Fruit fly (Drosophila melanogaster) whole organism, embryonic: Measurements from ENCODE around the gene Wsck.

Source experiments
- Adf1 ChIP-seq: fragments of 200-800 bp; sonication (Bioruptor generic); IDR thresholded peaks from 2 replicates; pipeline ENCODE4 v1.3.6; 2022; ENCODE audit warnings: missing biosample characterization, missing genetic modification characterization
- Bgb ChIP-seq: fragments of 200-800 bp; sonication (Bioruptor generic); IDR thresholded peaks from 2 replicates; pipeline ENCODE4 v1.3.6; 2022; ENCODE audit warnings: missing biosample characterization, missing genetic modification characterization; ENCODE audit not compliant: partially characterized antibody
- CG10274 ChIP-seq: fragments of 200-800 bp; sonication (Bioruptor generic); optimal IDR thresholded peaks from 3 replicates; lab custom pipeline; 2017; ENCODE audit warnings: missing biosample characterization, mild to moderate bottlenecking, missing genetic modification characterization
- CG11247 ChIP-seq: fragments of 200-800 bp; sonication (Bioruptor generic); IDR thresholded peaks from 2 replicates; pipeline ENCODE4 v1.3.6; 2022; ENCODE audit warnings: missing biosample characterization, missing genetic modification characterization
- CG11560 ChIP-seq: fragments of 200-800 bp; sonication (Bioruptor generic); IDR thresholded peaks from 3 replicates; pipeline ENCODE4 v1.3.6; 2022; ENCODE audit warnings: missing biosample characterization, missing genetic modification characterization
- CG1233 ChIP-seq: fragments of 200-800 bp; sonication (Bioruptor generic); optimal IDR thresholded peaks from 4 replicates; lab custom pipeline; 2018; ENCODE audit warnings: missing biosample characterization, mild to moderate bottlenecking, missing genetic modification characterization
- CG12659 ChIP-seq: fragments of 200-800 bp; sonication (Bioruptor generic); optimal IDR thresholded peaks from 3 replicates; lab custom pipeline; 2017; ENCODE audit warnings: mild to moderate bottlenecking, missing biosample characterization, missing genetic modification reagents, missing genetic modification characterization
- CG13624 ChIP-seq: fragments of 200-800 bp; sonication (Bioruptor generic); optimal IDR thresholded peaks from 2 replicates; lab custom pipeline; 2016; ENCODE audit warnings: missing biosample characterization, missing genetic modification characterization
- CG14710 ChIP-seq: fragments of 200-800 bp; sonication (Bioruptor generic); optimal IDR thresholded peaks from 3 replicates; lab custom pipeline; 2019; ENCODE audit warnings: missing biosample characterization, mild to moderate bottlenecking, missing genetic modification characterization, moderate library complexity
- CG17186 ChIP-seq: fragments of 200-800 bp; sonication (Bioruptor generic); optimal IDR thresholded peaks from 3 replicates; lab custom pipeline; 2017; ENCODE audit warnings: missing biosample characterization, missing genetic modification reagents, missing genetic modification characterization
- CG17385 ChIP-seq: fragments of 200-800 bp; sonication (Bioruptor generic); optimal IDR thresholded peaks from 3 replicates; lab custom pipeline; 2018; ENCODE audit warnings: missing biosample characterization, mild to moderate bottlenecking, missing genetic modification characterization
- CG2202 ChIP-seq: fragments of 200-800 bp; sonication (Bioruptor generic); optimal IDR thresholded peaks from 2 replicates; lab custom pipeline; 2018; ENCODE audit warnings: missing biosample characterization, mild to moderate bottlenecking, missing genetic modification characterization
- CG31224 ChIP-seq: fragments of 200-800 bp; sonication (Bioruptor generic); IDR thresholded peaks from 2 replicates; pipeline ENCODE4 v1.3.6; 2022; ENCODE audit warnings: missing biosample characterization, missing genetic modification characterization
- CG31388 ChIP-seq: fragments of 200-800 bp; sonication (Bioruptor generic); optimal IDR thresholded peaks from 2 replicates; lab custom pipeline; 2016; ENCODE audit warnings: missing biosample characterization, missing genetic modification characterization
- CG3726 ChIP-seq: fragments of 200-800 bp; sonication (Bioruptor generic); IDR thresholded peaks from 3 replicates; pipeline ENCODE4, ENCODE4 v1.3.6; 2022; ENCODE audit warnings: missing biosample characterization, missing genetic modification characterization
- CG3995 ChIP-seq: fragments of 200-800 bp; sonication (Bioruptor generic); optimal IDR thresholded peaks from 3 replicates; lab custom pipeline; 2016; ENCODE audit warnings: missing biosample characterization, missing genetic modification characterization
- CG4282 ChIP-seq: fragments of 200-800 bp; sonication (Bioruptor generic); optimal IDR thresholded peaks from 2 replicates; lab custom pipeline; 2016; ENCODE audit warnings: missing biosample characterization, missing genetic modification characterization
- CG4617 ChIP-seq: fragments of 200-800 bp; sonication (Bioruptor generic); optimal IDR thresholded peaks from 3 replicates; lab custom pipeline; 2016; ENCODE audit warnings: missing biosample characterization, missing genetic modification characterization, borderline replicate concordance
- CG6791 ChIP-seq: fragments of 200-800 bp; sonication (Bioruptor generic); IDR thresholded peaks from 3 replicates; pipeline ENCODE4 v1.3.6; 2022; ENCODE audit warnings: missing biosample characterization, missing genetic modification characterization; ENCODE audit not compliant: partially characterized antibody
- CG7271 ChIP-seq: fragments of 200-800 bp; sonication (Bioruptor generic); optimal IDR thresholded peaks from 2 replicates; lab custom pipeline; 2018; ENCODE audit warnings: missing biosample characterization, mild to moderate bottlenecking, missing genetic modification characterization, moderate library complexity
- CG7839 ChIP-seq: fragments of 200-800 bp; sonication (Bioruptor generic); optimal IDR thresholded peaks from 3 replicates; lab custom pipeline; 2018; ENCODE audit warnings: missing biosample characterization, mild to moderate bottlenecking, missing genetic modification characterization, moderate library complexity
- CG7963 ChIP-seq: fragments of 200-800 bp; sonication (Bioruptor generic); IDR thresholded peaks from 3 replicates; pipeline ENCODE4 v1.3.6; 2022; ENCODE audit warnings: missing biosample characterization, missing genetic modification characterization; ENCODE audit not compliant: partially characterized antibody
- CG8281 ChIP-seq: fragments of 200-800 bp; sonication (Bioruptor generic); optimal IDR thresholded peaks from 2 replicates; lab custom pipeline; 2018; ENCODE audit warnings: missing biosample characterization, mild to moderate bottlenecking, missing genetic modification characterization, moderate library complexity
- CG9797 ChIP-seq: fragments of 200-800 bp; sonication (Bioruptor generic); optimal IDR thresholded peaks from 3 replicates; lab custom pipeline; 2018; ENCODE audit warnings: missing biosample characterization, mild to moderate bottlenecking, missing genetic modification characterization
- CHES-1-like ChIP-seq: fragments of 200-800 bp; sonication (Bioruptor generic); optimal IDR thresholded peaks from 2 replicates; lab custom pipeline; 2016; ENCODE audit warnings: missing biosample characterization, missing genetic modification characterization
- Deaf1 ChIP-seq: fragments of 200-800 bp; optimal IDR thresholded peaks from 3 replicates; lab custom pipeline; 2019; ENCODE audit warnings: missing biosample characterization, mild to moderate bottlenecking, missing genetic modification characterization, moderate library complexity
- Dip2 ChIP-seq: fragments of 200-800 bp; sonication (Bioruptor generic); IDR thresholded peaks from 2 replicates; pipeline ENCODE4 v1.3.6; 2022; ENCODE audit warnings: missing biosample characterization, missing genetic modification characterization
- Dp ChIP-seq: fragments of 200-800 bp; sonication (Bioruptor generic); optimal IDR thresholded peaks from 2 replicates; lab custom pipeline; 2018; ENCODE audit warnings: missing biosample characterization, mild to moderate bottlenecking, missing genetic modification characterization, moderate library complexity
- Eip74EF ChIP-seq, 2 experiments: fragments of 200-800 bp in 1 of 2; fragments of >200 bp in 1 of 2; sonication (Bioruptor generic) in 1 of 2; optimal IDR thresholded peaks; 2 replicates each; lab custom pipeline; 2017 to 2019; ENCODE audit warnings: missing biosample characterization in 2 of 2, missing genetic modification characterization in 2 of 2, mild to moderate bottlenecking in 1 of 2, moderate library complexity in 1 of 2
- Gug ChIP-seq: fragments of 200-800 bp; sonication (Bioruptor generic); IDR thresholded peaks from 4 replicates; pipeline ENCODE4 v1.3.6; 2022; ENCODE audit warnings: missing biosample characterization, missing genetic modification characterization
- H2.0 ChIP-seq: fragments of 200-800 bp; sonication (Bioruptor generic); IDR thresholded peaks from 2 replicates; pipeline ENCODE4 v1.3.6; 2022; ENCODE audit warnings: missing biosample characterization, missing genetic modification characterization
- HmgZ ChIP-seq: fragments of 200-800 bp; sonication (Bioruptor generic); optimal IDR thresholded peaks from 2 replicates; lab custom pipeline; 2018; ENCODE audit warnings: missing biosample characterization, mild to moderate bottlenecking, missing genetic modification characterization
- Kr ChIP-seq: fragments of 200-800 bp; sonication (Bioruptor generic); optimal IDR thresholded peaks from 2 replicates; lab custom pipeline; 2017; ENCODE audit warnings: missing biosample characterization, mild to moderate bottlenecking, missing genetic modification characterization
- MBD-R2 ChIP-seq: fragments of 200-800 bp; sonication (Bioruptor generic); IDR thresholded peaks from 2 replicates; pipeline ENCODE4 v1.3.6; 2022; ENCODE audit warnings: missing biosample characterization, missing genetic modification characterization
- Mes4 ChIP-seq: fragments of 200-800 bp; sonication (Bioruptor generic); optimal IDR thresholded peaks from 2 replicates; lab custom pipeline; 2016; ENCODE audit warnings: missing biosample characterization, missing genetic modification characterization
- Sox100B ChIP-seq: fragments of 200-800 bp; sonication (Bioruptor generic); optimal IDR thresholded peaks from 3 replicates; lab custom pipeline; 2018; ENCODE audit warnings: missing biosample characterization, mild to moderate bottlenecking, missing genetic modification characterization
- amos ChIP-seq: fragments of 200-800 bp; sonication (Bioruptor generic); IDR thresholded peaks from 2 replicates; pipeline ENCODE4 v1.3.6; 2022; ENCODE audit warnings: missing biosample characterization, missing genetic modification characterization; ENCODE audit not compliant: partially characterized antibody
- fru ChIP-seq: fragments of >200 bp; optimal IDR thresholded peaks from 2 replicates; lab custom pipeline; 2017
- ftz-f1 ChIP-seq: fragments of 200-800 bp; sonication (Bioruptor generic); optimal IDR thresholded peaks from 2 replicates; lab custom pipeline; 2016; ENCODE audit warnings: missing biosample characterization, missing genetic modification characterization
- hb ChIP-seq: fragments of 200-800 bp; sonication (Bioruptor generic); IDR thresholded peaks from 3 replicates; pipeline ENCODE4 v1.3.6; 2022; ENCODE audit warnings: missing biosample characterization, missing genetic modification characterization; ENCODE audit not compliant: partially characterized antibody
- hbn ChIP-seq: fragments of 200-800 bp; sonication (Bioruptor generic); IDR thresholded peaks from 2 replicates; pipeline ENCODE4 v1.3.6; 2022; ENCODE audit warnings: missing biosample characterization, missing genetic modification characterization; ENCODE audit not compliant: partially characterized antibody
- insv ChIP-seq, 2 experiments: fragments of 200-800 bp; sonication (Bioruptor generic); optimal IDR thresholded peaks; 3 replicates each; lab custom pipeline; 2016 to 2018; ENCODE audit warnings: missing biosample characterization in 2 of 2, missing genetic modification characterization in 2 of 2
- knrl ChIP-seq: fragments of 200-800 bp; sonication (Bioruptor generic); IDR thresholded peaks from 3 replicates; pipeline ENCODE4 v1.3.6; 2022; ENCODE audit warnings: missing biosample characterization, missing genetic modification characterization; ENCODE audit not compliant: partially characterized antibody
- mld ChIP-seq: fragments of 200-800 bp; sonication (Bioruptor generic); IDR thresholded peaks from 3 replicates; pipeline ENCODE4 v1.3.6; 2022; ENCODE audit warnings: missing biosample characterization, missing genetic modification characterization; ENCODE audit not compliant: partially characterized antibody
- phol ChIP-seq: fragments of 200-800 bp; sonication (Bioruptor generic); optimal IDR thresholded peaks from 3 replicates; lab custom pipeline; 2018; ENCODE audit warnings: missing biosample characterization, mild to moderate bottlenecking, missing genetic modification characterization, moderate library complexity
- pros ChIP-seq: fragments of 200-800 bp; sonication (Bioruptor generic); optimal IDR thresholded peaks from 3 replicates; lab custom pipeline; 2019; ENCODE audit warnings: missing biosample characterization, mild to moderate bottlenecking, missing genetic modification characterization, moderate library complexity
- pzg ChIP-seq: fragments of 200-800 bp; sonication (Bioruptor generic); optimal IDR thresholded peaks from 3 replicates; lab custom pipeline; 2018; ENCODE audit warnings: missing biosample characterization, mild to moderate bottlenecking, missing genetic modification characterization, moderate library complexity
- sens ChIP-seq: fragments of 200-800 bp; sonication (Bioruptor generic); peaks from one replicate; lab custom pipeline; 2016; ENCODE audit warnings: missing biosample characterization, missing genetic modification characterization
- sna ChIP-seq: fragments of 200-800 bp; sonication (Bioruptor generic); IDR thresholded peaks from 2 replicates; pipeline ENCODE4 v1.3.6; 2022; ENCODE audit warnings: missing biosample characterization, missing genetic modification characterization; ENCODE audit not compliant: partially characterized antibody
- stwl ChIP-seq: fragments of 200-800 bp; sonication (Bioruptor generic); optimal IDR thresholded peaks from 3 replicates; lab custom pipeline; 2018; ENCODE audit warnings: missing biosample characterization, mild to moderate bottlenecking, missing genetic modification characterization, moderate library complexity

Gene Wsck

dm6 chr3R:24649923-24650322 is 20.0 kb upstream of the Wsck start, which contains the start of the genes puf and ash2 (continued):
- TF ChIP-seq CG9797 (GFP tag; lab: Kevin White, UChicago) (peak; percentile 81), pzg (GFP tag; lab: Kevin White, UChicago) (peak; percentile 93), CG3995 (GFP tag; lab: Kevin White, UChicago) (no peak), CG1233 (no peak), Gug (GFP tag; lab: Robert Waterston, UW) (peak; percentile 3; the same call in 1 of the 4 replicates), CHES-1-like (peak; percentile 64), sens (GFP tag; lab: Kevin White, UChicago) (no peak), H2.0 (GFP tag; lab: Robert Waterston, UW) (no peak), CG11247 (GFP tag; lab: Robert Waterston, UW) (no peak), Kr (GFP tag; lab: Kevin White, UChicago) (no peak), CG12659 (GFP tag; lab: Kevin White, UChicago) (peak; percentile 71), MBD-R2 (GFP tag; lab: Robert Waterston, UW) (peak; percentile 96), CG4617 (GFP tag; lab: Kevin White, UChicago) (peak; percentile 73), pros (GFP tag; lab: Kevin White, UChicago) (no peak), sna (peak; percentile 27; the same call in 1 of the 2 replicates), Mes4 (GFP tag; lab: Kevin White, UChicago) (no peak), Dp (peak; percentile 52), CG17186 (GFP tag; lab: Kevin White, UChicago) (peak; percentile 44), CG7839 (tag; lab: Kevin White, UChicago) (no peak), phol (peak; percentile 31), fru (no peak), CG6791 (GFP tag; lab: Robert Waterston, UW) (peak; percentile 63), CG17385 (no peak), Adf1 (GFP tag; lab: Robert Waterston, UW) (peak; percentile 40; the same call in 1 of the 2 replicates), CG3726 (no peak), Dip2 (GFP tag; lab: Robert Waterston, UW) (no peak), mld (0 out of 3 replicates have a peak, but pooled peaks have one; percentile 43), Deaf1 (tag; lab: Kevin White, UChicago) (no peak), CG4282 (GFP tag; lab: Kevin White, UChicago) (no peak), knrl (GFP tag; lab: Robert Waterston, UW) (peak; percentile 43; the same call in 2 of the 3 replicates), HmgZ (tag; lab: Kevin White, UChicago) (peak; percentile 71), CG14710 (tag; lab: Kevin White, UChicago) (no peak), CG13624 (GFP tag; lab: Kevin White, UChicago) (no peak), stwl (peak; percentile 92), Bgb (GFP tag; lab: Robert Waterston, UW) (peak; percentile 70), CG7271 (tag; lab: Kevin White, UChicago) (no peak), CG31388 (GFP tag; lab: Kevin White, UChicago) (no peak), CG2202 (tag; lab: Kevin White, UChicago) (no peak), CG31224 (GFP tag; lab: Robert Waterston, UW) (no peak), insv (GFP tag; optimal IDR thresholded peaks at IDR 0.05; lab: Kevin White, UChicago) (no peak), amos (peak; percentile 57), CG11560 (tag; lab: Robert Waterston, UW) (no peak), Eip74EF (GFP tag; optimal IDR thresholded peaks at IDR 0.05; lab: Kevin White, UChicago) (no peak), Sox100B (GFP tag; lab: Kevin White, UChicago) (no peak), CG7963 (GFP tag; lab: Robert Waterston, UW) (peak; percentile 55; the same call in 1 of the 3 replicates), ftz-f1 (GFP tag; lab: Kevin White, UChicago) (no peak), hb (GFP tag; lab: Robert Waterston, UW) (no peak; the same call in 2 of the 3 replicates), CG8281 (tag; lab: Kevin White, UChicago) (no peak), CG10274 (GFP tag; lab: Kevin White, UChicago) (no peak), hbn (GFP tag; lab: Robert Waterston, UW) (no peak)
